Fruit fly (Drosophila melanogaster) whole organism: ENCODE results near the gene kek5.

Experiments
- EcR ChIP-seq, 2 experiments: fragments of >200 bp; optimal IDR thresholded peaks; 2 replicates each; lab custom pipeline; 2017; ENCODE audit warnings: missing biosample characterization in 2 of 2, missing genetic modification characterization in 2 of 2, missing genetic modification reagents in 2 of 2
- usp ChIP-seq: fragments of >200 bp; optimal IDR thresholded peaks from 2 replicates; lab custom pipeline; 2017; ENCODE audit warnings: missing biosample characterization, missing genetic modification characterization, mixed read lengths

- TF ChIP-seq EcR (GFP tag; optimal IDR thresholded peaks at IDR 0.05; lab: Kevin White, UChicago) (no peak), usp (no peak)
Observed at dm6 chrX:19405508-19405907, 52.5 kb downstream of the kek5 start.
